Fruit fly (Drosophila melanogaster) whole organism, embryonic: ENCODE results near the gene Idi.
A peak's percentile ranks its signal among the peaks of the same experiment; 100 is the strongest.

Experiments
- Atf6 ChIP-seq: fragments of 200-800 bp; sonication (Bioruptor generic); IDR thresholded peaks from 2 replicates; pipeline ENCODE4 v1.3.6; 2022; ENCODE audit warnings: missing biosample characterization, missing genetic modification characterization
- CG10267 ChIP-seq: fragments of 200-800 bp; sonication (Bioruptor generic); optimal IDR thresholded peaks from 2 replicates; lab custom pipeline; 2018; ENCODE audit warnings: missing biosample characterization, mild to moderate bottlenecking, missing genetic modification characterization, moderate library complexity
- CG12104 ChIP-seq: fragments of 200-800 bp; sonication (Bioruptor generic); optimal IDR thresholded peaks from 3 replicates; lab custom pipeline; 2016; ENCODE audit warnings: missing biosample characterization, missing genetic modification characterization
- CG1233 ChIP-seq: fragments of 200-800 bp; sonication (Bioruptor generic); optimal IDR thresholded peaks from 4 replicates; lab custom pipeline; 2018; ENCODE audit warnings: missing biosample characterization, mild to moderate bottlenecking, missing genetic modification characterization
- CG13424 ChIP-seq: fragments of 200-800 bp; sonication (Bioruptor generic); optimal IDR thresholded peaks from 2 replicates; lab custom pipeline; 2019; ENCODE audit warnings: missing biosample characterization, mild to moderate bottlenecking, missing genetic modification characterization, moderate library complexity
- CG17328 ChIP-seq: fragments of 200-800 bp; sonication (Bioruptor generic); IDR thresholded peaks from 2 replicates; pipeline ENCODE4 v1.3.6; 2022; ENCODE audit warnings: missing biosample characterization, missing genetic modification characterization
- CG17802 ChIP-seq: fragments of 200-800 bp; sonication (Bioruptor generic); optimal IDR thresholded peaks from 2 replicates; lab custom pipeline; 2018; ENCODE audit warnings: missing biosample characterization, mild to moderate bottlenecking, missing genetic modification characterization, moderate library complexity
- CG18262 ChIP-seq: fragments of 200-800 bp; optimal IDR thresholded peaks from 3 replicates; lab custom pipeline; 2019; ENCODE audit warnings: missing biosample characterization, mild to moderate bottlenecking, missing genetic modification characterization, moderate library complexity
- CG1832 ChIP-seq: fragments of 200-800 bp; sonication (Bioruptor generic); optimal IDR thresholded peaks from 2 replicates; lab custom pipeline; 2017; ENCODE audit warnings: missing biosample characterization, mild to moderate bottlenecking, missing genetic modification characterization, inconsistent platforms
- CG2116 ChIP-seq: fragments of 200-800 bp; sonication (Bioruptor generic); optimal IDR thresholded peaks from 3 replicates; lab custom pipeline; 2018; ENCODE audit warnings: missing biosample characterization, mild to moderate bottlenecking, missing genetic modification characterization
- CG33213 ChIP-seq: fragments of 200-800 bp; sonication (Bioruptor generic); optimal IDR thresholded peaks from 3 replicates; lab custom pipeline; 2016; ENCODE audit warnings: missing biosample characterization, missing genetic modification characterization
- CG3995 ChIP-seq: fragments of 200-800 bp; sonication (Bioruptor generic); optimal IDR thresholded peaks from 3 replicates; lab custom pipeline; 2016; ENCODE audit warnings: missing biosample characterization, missing genetic modification characterization
- CG4707 ChIP-seq: fragments of 200-800 bp; sonication (Bioruptor generic); optimal IDR thresholded peaks from 2 replicates; lab custom pipeline; 2018; ENCODE audit warnings: missing biosample characterization, mild to moderate bottlenecking, missing genetic modification characterization, moderate library complexity
- CG6765 ChIP-seq: fragments of 200-800 bp; sonication (Bioruptor generic); optimal IDR thresholded peaks from 3 replicates; lab custom pipeline; 2017; ENCODE audit warnings: missing biosample characterization, mild to moderate bottlenecking, missing genetic modification characterization
- Dek ChIP-seq: fragments of 200-800 bp; sonication (Bioruptor generic); optimal IDR thresholded peaks from 3 replicates; lab custom pipeline; 2019; ENCODE audit warnings: missing biosample characterization, mild to moderate bottlenecking, missing genetic modification characterization, moderate library complexity
- Doc2 ChIP-seq: fragments of 200-800 bp; sonication (Bioruptor generic); IDR thresholded peaks from 2 replicates; pipeline ENCODE4 v1.3.6; 2022; ENCODE audit warnings: missing biosample characterization, missing genetic modification characterization
- Doc3 ChIP-seq: fragments of 200-800 bp; sonication (Bioruptor generic); IDR thresholded peaks from 3 replicates; pipeline ENCODE4 v1.3.6; 2022; ENCODE audit warnings: missing biosample characterization, missing genetic modification characterization; ENCODE audit not compliant: partially characterized antibody
- E2f1 ChIP-seq: fragments of 200-800 bp; sonication (Bioruptor generic); IDR thresholded peaks from 2 replicates; pipeline ENCODE4 v1.3.6; 2022; ENCODE audit warnings: missing biosample characterization, missing genetic modification characterization
- Fer3 ChIP-seq: fragments of 200-800 bp; sonication (Bioruptor generic); optimal IDR thresholded peaks from 2 replicates; lab custom pipeline; 2018; ENCODE audit warnings: missing biosample characterization, mild to moderate bottlenecking, missing genetic modification characterization, moderate library complexity
- HLH4C ChIP-seq: fragments of 200-800 bp; sonication (Bioruptor generic); IDR thresholded peaks from 3 replicates; pipeline ENCODE4 v1.3.6; 2022; ENCODE audit warnings: missing biosample characterization, missing genetic modification characterization; ENCODE audit not compliant: partially characterized antibody
- Hey ChIP-seq: fragments of 200-800 bp; sonication (Bioruptor generic); optimal IDR thresholded peaks from 3 replicates; lab custom pipeline; 2018; ENCODE audit warnings: missing biosample characterization, mild to moderate bottlenecking, missing genetic modification characterization
- Myb ChIP-seq: fragments of 200-800 bp; sonication (Bioruptor generic); optimal IDR thresholded peaks from 2 replicates; lab custom pipeline; 2016; ENCODE audit warnings: missing biosample characterization, missing genetic modification characterization
- NC2α ChIP-seq: fragments of 200-800 bp; sonication (Bioruptor generic); optimal IDR thresholded peaks from 2 replicates; lab custom pipeline; 2016; ENCODE audit warnings: missing biosample characterization, missing genetic modification characterization
- Nf-YC ChIP-seq: fragments of 200-800 bp; optimal IDR thresholded peaks from 3 replicates; lab custom pipeline; 2019; ENCODE audit warnings: missing biosample characterization, mild to moderate bottlenecking, missing genetic modification characterization, moderate library complexity
- Oaz ChIP-seq: fragments of 200-800 bp; sonication (Bioruptor generic); IDR thresholded peaks from 2 replicates; pipeline ENCODE4 v1.3.6; 2022; ENCODE audit warnings: missing biosample characterization, missing genetic modification characterization
- Sry-δ ChIP-seq: fragments of 200-800 bp; sonication (Bioruptor generic); optimal IDR thresholded peaks from 2 replicates; lab custom pipeline; 2016; ENCODE audit warnings: missing biosample characterization, missing genetic modification characterization
- ab ChIP-seq: fragments of 200-800 bp; sonication (Bioruptor generic); optimal IDR thresholded peaks from 2 replicates; lab custom pipeline; 2016; ENCODE audit warnings: missing biosample characterization, missing genetic modification characterization
- br ChIP-seq: fragments of >200 bp; optimal IDR thresholded peaks from 2 replicates; lab custom pipeline; 2017
- cato ChIP-seq: fragments of 200-800 bp; sonication (Bioruptor generic); optimal IDR thresholded peaks from 2 replicates; lab custom pipeline; 2016; ENCODE audit warnings: missing biosample characterization, missing genetic modification characterization, borderline replicate concordance
- en ChIP-seq: fragments of 200-800 bp; sonication (Bioruptor generic); optimal IDR thresholded peaks from 2 replicates; lab custom pipeline; 2016; ENCODE audit warnings: missing biosample characterization, missing genetic modification characterization
- ewg ChIP-seq: fragments of 200-800 bp; sonication (Bioruptor generic); optimal IDR thresholded peaks from 3 replicates; lab custom pipeline; 2017; ENCODE audit warnings: mild to moderate bottlenecking, missing biosample characterization, missing genetic modification reagents, missing genetic modification characterization
- exex ChIP-seq: fragments of 200-800 bp; sonication (Bioruptor generic); optimal IDR thresholded peaks from 4 replicates; lab custom pipeline; 2018; ENCODE audit warnings: missing biosample characterization, mild to moderate bottlenecking, missing genetic modification characterization, moderate library complexity
- fu2 ChIP-seq: fragments of 200-800 bp; sonication (Bioruptor generic); optimal IDR thresholded peaks from 2 replicates; lab custom pipeline; 2016; ENCODE audit warnings: missing biosample characterization, missing genetic modification characterization
- gce ChIP-seq: fragments of 200-800 bp; sonication (Bioruptor generic); IDR thresholded peaks from 3 replicates; pipeline ENCODE4 v1.3.6; 2022; ENCODE audit warnings: missing biosample characterization, missing genetic modification characterization
- gro ChIP-seq: fragments of 200-800 bp; sonication (Bioruptor generic); optimal IDR thresholded peaks from 2 replicates; lab custom pipeline; 2016; ENCODE audit warnings: missing biosample characterization, missing genetic modification characterization
- gsb ChIP-seq: fragments of 200-800 bp; sonication (Bioruptor generic); IDR thresholded peaks from 2 replicates; pipeline ENCODE4 v1.3.6; 2022; ENCODE audit warnings: missing biosample characterization, missing genetic modification characterization
- gt ChIP-seq: fragments of 200-800 bp; sonication (Bioruptor generic); IDR thresholded peaks from 2 replicates; pipeline ENCODE4 v1.3.6; 2022; ENCODE audit warnings: missing biosample characterization, missing genetic modification characterization
- hb ChIP-seq: fragments of 200-800 bp; sonication (Bioruptor generic); IDR thresholded peaks from 3 replicates; pipeline ENCODE4 v1.3.6; 2022; ENCODE audit warnings: missing biosample characterization, missing genetic modification characterization; ENCODE audit not compliant: partially characterized antibody
- ind ChIP-seq: fragments of 200-800 bp; sonication (Bioruptor generic); optimal IDR thresholded peaks from 3 replicates; lab custom pipeline; 2016; ENCODE audit warnings: missing biosample characterization, missing genetic modification characterization
- jigr1 ChIP-seq: fragments of 200-800 bp; sonication (Bioruptor generic); IDR thresholded peaks from 3 replicates; pipeline ENCODE4 v1.3.6; 2022; ENCODE audit warnings: missing biosample characterization, missing genetic modification characterization
- klu ChIP-seq: fragments of 200-800 bp; sonication (Bioruptor generic); IDR thresholded peaks from 2 replicates; pipeline ENCODE4 v1.3.6; 2022; ENCODE audit warnings: missing biosample characterization, missing genetic modification characterization
- lola ChIP-seq, 3 experiments: fragments of >200 bp in 2 of 3; fragments of 200-800 bp in 1 of 3; sonication (Bioruptor generic) in 1 of 3; optimal IDR thresholded peaks; 2 replicates each; lab custom pipeline; 2017 to 2019; ENCODE audit warnings: missing biosample characterization in 3 of 3, missing genetic modification characterization in 3 of 3, mild to moderate bottlenecking in 1 of 3, moderate library complexity in 1 of 3
- nau ChIP-seq: fragments of 200-800 bp; sonication (Bioruptor generic); optimal IDR thresholded peaks from 3 replicates; lab custom pipeline; 2017; ENCODE audit warnings: missing biosample characterization, mild to moderate bottlenecking, missing genetic modification characterization, missing genetic modification reagents
- nmo ChIP-seq: fragments of 200-800 bp; sonication (Bioruptor generic); optimal IDR thresholded peaks from 2 replicates; lab custom pipeline; 2018; ENCODE audit warnings: missing biosample characterization, mild to moderate bottlenecking, missing genetic modification characterization, moderate library complexity
- pb ChIP-seq: fragments of 200-800 bp; sonication (Bioruptor generic); optimal IDR thresholded peaks from 3 replicates; lab custom pipeline; 2016; ENCODE audit warnings: missing biosample characterization, missing genetic modification characterization
- row ChIP-seq: fragments of 200-800 bp; sonication (Bioruptor generic); IDR thresholded peaks from 3 replicates; pipeline ENCODE4 v1.3.6; 2022; ENCODE audit warnings: missing biosample characterization, missing genetic modification characterization
- sim ChIP-seq: fragments of 200-800 bp; sonication (Bioruptor generic); IDR thresholded peaks from 2 replicates; pipeline ENCODE4 v1.3.6; 2022; ENCODE audit warnings: missing biosample characterization, missing genetic modification characterization
- sqz ChIP-seq: fragments of 200-800 bp; sonication (Bioruptor generic); optimal IDR thresholded peaks from 3 replicates; lab custom pipeline; 2018; ENCODE audit warnings: missing biosample characterization, mild to moderate bottlenecking, missing genetic modification characterization
- stc ChIP-seq: fragments of 200-800 bp; sonication (Bioruptor generic); IDR thresholded peaks from 2 replicates; pipeline ENCODE4 v1.3.6; 2022; ENCODE audit warnings: missing biosample characterization, missing genetic modification characterization
- tgo ChIP-seq: fragments of 200-800 bp; sonication (Bioruptor generic); IDR thresholded peaks from 3 replicates; pipeline ENCODE4 v1.3.6; 2022; ENCODE audit warnings: missing biosample characterization, missing genetic modification characterization
- wek ChIP-seq: fragments of 200-800 bp; sonication (Bioruptor generic); optimal IDR thresholded peaks from 3 replicates; lab custom pipeline; 2018; ENCODE audit warnings: missing biosample characterization, mild to moderate bottlenecking, missing genetic modification characterization, moderate library complexity

Gene Idi

DNA sequence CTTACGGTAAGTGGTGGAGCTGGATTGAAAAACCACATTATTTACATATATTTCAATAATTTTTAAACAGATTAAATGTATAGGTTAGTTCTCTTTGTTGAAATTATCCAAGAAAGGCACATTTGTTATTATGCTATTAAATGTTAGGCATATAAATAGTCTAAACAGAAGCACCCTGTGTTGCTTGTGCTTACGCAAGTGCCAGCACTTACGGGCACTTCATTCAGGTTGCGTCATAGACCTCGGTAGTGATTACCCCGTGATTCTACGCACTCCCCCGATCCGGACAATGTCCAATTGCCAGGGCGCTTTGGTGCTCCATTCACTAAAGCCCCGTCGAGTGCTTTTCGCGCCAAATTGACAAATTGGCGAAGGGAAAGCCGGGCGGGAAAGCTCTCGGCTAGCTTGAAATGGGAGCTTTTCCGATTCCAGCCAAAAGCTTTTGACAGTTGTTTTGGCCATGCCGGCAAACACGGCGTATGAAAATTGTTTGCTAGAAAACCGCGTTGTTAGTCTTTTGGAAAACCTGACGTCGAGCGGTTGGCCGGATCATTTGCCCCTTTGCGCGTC is 23.3 kb upstream of the Idi start, which contains the start of gene ETHR (continued):
- peak; percentile 77 for TF ChIP-seq CG3995 (GFP tag; lab: Kevin White, UChicago)
- TF ChIP-seq en (GFP tag; lab: Kevin White, UChicago), result no peak
- TF ChIP-seq sqz (GFP tag; lab: Kevin White, UChicago), result no peak
- TF ChIP-seq gsb, result no peak
- TF ChIP-seq br (lab: Kevin White, UChicago), result no peak
- no peak for TF ChIP-seq ind (GFP tag; lab: Kevin White, UChicago)
- no peak for TF ChIP-seq CG17802 (tag; lab: Kevin White, UChicago)
- no peak for TF ChIP-seq CG6765 (GFP tag; lab: Kevin White, UChicago)
- TF ChIP-seq pb (GFP tag; lab: Kevin White, UChicago), result no peak
- TF ChIP-seq Oaz (GFP tag; lab: Robert Waterston, UW), result no peak
- TF ChIP-seq HLH4C (GFP tag; lab: Robert Waterston, UW), result no peak; the same call in 2 of the 3 replicates
- no peak for TF ChIP-seq fu2 (GFP tag; lab: Kevin White, UChicago)
- peak; percentile 37 for TF ChIP-seq gro (GFP tag; lab: Kevin White, UChicago)
- no peak for TF ChIP-seq cato
- TF ChIP-seq ewg (GFP tag; lab: Kevin White, UChicago), result no peak
- TF ChIP-seq Doc3 (GFP tag; lab: Robert Waterston, UW), result no peak
- no peak for TF ChIP-seq lola (GFP tag; optimal IDR thresholded peaks at IDR 0.05; lab: Kevin White, UChicago)
- no peak for TF ChIP-seq Myb (GFP tag; lab: Kevin White, UChicago)
- no peak for TF ChIP-seq NC2α
- peak; percentile 44; the same call in 1 of the 3 replicates for TF ChIP-seq tgo
- TF ChIP-seq gce, result no peak
- peak; percentile 74; the same call in 1 of the 2 replicates for TF ChIP-seq E2f1 (GFP tag; lab: Robert Waterston, UW)
- TF ChIP-seq CG1832 (GFP tag; lab: Kevin White, UChicago), result no peak
- TF ChIP-seq Atf6 (GFP tag; lab: Robert Waterston, UW), result peak; percentile 75
- TF ChIP-seq CG2116 (GFP tag; lab: Kevin White, UChicago), result no peak
- TF ChIP-seq Nf-YC (tag; lab: Kevin White, UChicago), result peak; percentile 56
- peak; percentile 51 for TF ChIP-seq CG13424 (tag; lab: Kevin White, UChicago)
- TF ChIP-seq row (GFP tag; lab: Robert Waterston, UW), result peak; percentile 60; the same call in 2 of the 3 replicates
- TF ChIP-seq stc, result peak; percentile 40; the same call in 1 of the 2 replicates
- TF ChIP-seq CG4707 (GFP tag; lab: Kevin White, UChicago), result no peak
- TF ChIP-seq jigr1 (GFP tag; lab: Robert Waterston, UW), result no peak
- peak; percentile 30 for TF ChIP-seq CG12104
- TF ChIP-seq CG1233, result peak; percentile 22
- no peak for TF ChIP-seq wek (GFP tag; lab: Kevin White, UChicago)
- TF ChIP-seq Fer3 (tag; lab: Kevin White, UChicago), result peak; percentile 16
- no peak for TF ChIP-seq klu (GFP tag; lab: Robert Waterston, UW)
- no peak for TF ChIP-seq CG10267
- TF ChIP-seq ab (GFP tag; lab: Kevin White, UChicago), result no peak
- no peak for TF ChIP-seq CG18262 (tag; lab: Kevin White, UChicago)
- TF ChIP-seq gt (GFP tag; lab: Robert Waterston, UW), result no peak
- peak; percentile 4 for TF ChIP-seq nau (GFP tag; lab: Kevin White, UChicago)
- TF ChIP-seq Doc2, result no peak
- TF ChIP-seq Sry-δ (GFP tag; lab: Kevin White, UChicago), result no peak
- TF ChIP-seq nmo (GFP tag; lab: Kevin White, UChicago), result no peak
- TF ChIP-seq exex (tag; lab: Kevin White, UChicago), result peak; percentile 80
- TF ChIP-seq sim, result no peak
- no peak for TF ChIP-seq hb (GFP tag; lab: Robert Waterston, UW)
- TF ChIP-seq CG33213, result no peak
- peak; percentile 21 for TF ChIP-seq Hey (tag; lab: Kevin White, UChicago)
- no peak for TF ChIP-seq CG17328 (GFP tag; lab: Robert Waterston, UW)
- TF ChIP-seq Dek, result peak; percentile 56
